Fruit fly (Drosophila melanogaster) whole organism: ENCODE data around the gene Caper.

Experiments
- CG8478 ChIP-seq: fragments of >200 bp; optimal IDR thresholded peaks from 2 replicates; lab custom pipeline; 2018; ENCODE audit warnings: inconsistent platforms
- pan ChIP-seq: fragments of >200 bp; optimal IDR thresholded peaks from 2 replicates; lab custom pipeline; 2017
- psq ChIP-seq: fragments of >200 bp; optimal IDR thresholded peaks from 2 replicates; lab custom pipeline; 2017

DNA sequence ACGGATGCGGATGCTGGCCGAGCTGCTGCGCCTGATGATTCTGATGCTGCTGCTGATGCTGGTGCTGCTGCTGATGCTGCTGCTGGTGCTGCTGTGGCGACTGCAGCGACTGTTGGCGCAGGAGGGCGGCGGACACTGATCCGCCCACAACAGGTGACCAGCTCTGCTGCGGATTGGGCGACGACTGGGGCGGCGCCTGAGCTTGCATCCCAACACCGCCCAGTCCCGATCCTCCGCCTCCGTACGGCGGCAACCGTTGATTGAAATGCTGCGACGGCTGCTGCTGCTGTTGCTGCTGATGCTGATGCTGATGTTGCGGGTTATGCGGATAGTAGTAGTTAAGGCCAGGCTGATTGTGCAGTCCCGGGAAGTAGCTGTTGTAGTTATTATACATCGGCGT, 7.3 kb upstream of the Caper start:
- TF ChIP-seq pan (lab: Kevin White, UChicago) (no peak), CG8478 (lab: Kevin White, UChicago) (no peak), psq (lab: Kevin White, UChicago) (no peak)
